Worm (Caenorhabditis elegans): ENCODE measurements around the gene mcd-1.

Gene mcd-1

ce11 chrII:13888278-13888677 is at the start of gene mcd-1:
Gene mcd-1 (plus strand): TSS chrII:13888544.
- no peak for TF ChIP-seq sea-1 (GFP tag; conservative IDR thresholded peaks at IDR 0.05)
- TF ChIP-seq ceh-36 (tag; optimal IDR thresholded peaks at IDR 0.05), result no peak
- TF ChIP-seq tbx-11 (GFP tag; IDR thresholded peaks at IDR 0.05), result no peak
- TF ChIP-seq F13C5.2 (tag; optimal IDR thresholded peaks at IDR 0.05), result no peak
- TF ChIP-seq hmg-4 (GFP tag; optimal IDR thresholded peaks at IDR 0.05), result peak; percentile 7

ce11 chrII:13839454-13839853 is 48.9 kb upstream of the mcd-1 start:
- no peak for TF ChIP-seq hmbx-1 (tag; optimal IDR thresholded peaks at IDR 0.05)
- TF ChIP-seq tbx-11 (GFP tag; IDR thresholded peaks at IDR 0.05), result no peak
- no peak for TF ChIP-seq hmg-4 (GFP tag; optimal IDR thresholded peaks at IDR 0.05)
- TF ChIP-seq aly-1 (tag; optimal IDR thresholded peaks at IDR 0.05), result no peak
- no peak for TF ChIP-seq tra-4 (tag; optimal IDR thresholded peaks at IDR 0.05)
- no peak for TF ChIP-seq flt-1 (GFP tag; IDR thresholded peaks at IDR 0.05)
- TF ChIP-seq ama-1 (optimal IDR thresholded peaks at IDR 0.05), result no peak
- no peak for TF ChIP-seq F13C5.2 (tag; optimal IDR thresholded peaks at IDR 0.05)
- TF ChIP-seq hnd-1 (tag; optimal IDR thresholded peaks at IDR 0.05), result no peak
- TF ChIP-seq ceh-13 (GFP tag; optimal IDR thresholded peaks at IDR 0.05), result no peak
- TF ChIP-seq pes-1 (GFP tag; IDR thresholded peaks at IDR 0.05), result no peak
- no peak for TF ChIP-seq ets-7 (tag; optimal IDR thresholded peaks at IDR 0.05)
- no peak for TF ChIP-seq tbx-37 (GFP tag; conservative IDR thresholded peaks at IDR 0.05)

ce11 chrII:13841106-13841854 is 47.1 kb upstream of the mcd-1 start, which contains the start of gene F08G2.7:
Gene F08G2.7 (minus strand): TSS chrII:13841156.
- TF ChIP-seq hmbx-1 (tag; optimal IDR thresholded peaks at IDR 0.05), result no peak
- no peak for TF ChIP-seq tbx-37 (GFP tag; conservative IDR thresholded peaks at IDR 0.05)
- no peak for TF ChIP-seq F13C5.2 (tag; optimal IDR thresholded peaks at IDR 0.05)
- TF ChIP-seq ama-1 (optimal IDR thresholded peaks at IDR 0.05), result no peak
- no peak for TF ChIP-seq hnd-1 (tag; optimal IDR thresholded peaks at IDR 0.05)
- TF ChIP-seq ceh-36 (tag; optimal IDR thresholded peaks at IDR 0.05), result peak; percentile 85
- peak; percentile 27 for TF ChIP-seq aly-1 (tag; optimal IDR thresholded peaks at IDR 0.05)
- no peak for TF ChIP-seq tbx-11 (GFP tag; IDR thresholded peaks at IDR 0.05)
- TF ChIP-seq pes-1 (GFP tag; IDR thresholded peaks at IDR 0.05), result no peak
- TF ChIP-seq hmg-4 (GFP tag; optimal IDR thresholded peaks at IDR 0.05), result no peak
- no peak for TF ChIP-seq flt-1 (GFP tag; IDR thresholded peaks at IDR 0.05)
- no peak for TF ChIP-seq B0310.2 (tag; optimal IDR thresholded peaks at IDR 0.05)

ce11 chrII:13842340-13842739 is 46.0 kb upstream of the mcd-1 start:
- TF ChIP-seq hmg-4 (GFP tag; optimal IDR thresholded peaks at IDR 0.05) (no peak), hmbx-1 (tag; optimal IDR thresholded peaks at IDR 0.05) (no peak), ceh-13 (GFP tag; optimal IDR thresholded peaks at IDR 0.05) (no peak), sea-1 (GFP tag; conservative IDR thresholded peaks at IDR 0.05) (no peak), ets-7 (tag; optimal IDR thresholded peaks at IDR 0.05) (no peak), hnd-1 (tag; optimal IDR thresholded peaks at IDR 0.05) (no peak), scrt-1 (GFP tag; IDR thresholded peaks at IDR 0.05) (no peak), pes-1 (GFP tag; IDR thresholded peaks at IDR 0.05) (no peak), tra-4 (tag; optimal IDR thresholded peaks at IDR 0.05) (no peak), F13C5.2 (tag; optimal IDR thresholded peaks at IDR 0.05) (no peak), tbx-37 (GFP tag; conservative IDR thresholded peaks at IDR 0.05) (no peak), aly-1 (tag; optimal IDR thresholded peaks at IDR 0.05) (no peak), flt-1 (GFP tag; IDR thresholded peaks at IDR 0.05) (no peak), ama-1 (optimal IDR thresholded peaks at IDR 0.05) (no peak), tbx-11 (GFP tag; IDR thresholded peaks at IDR 0.05) (no peak), B0310.2 (tag; optimal IDR thresholded peaks at IDR 0.05) (no peak), ceh-36 (tag; optimal IDR thresholded peaks at IDR 0.05) (no peak)

- TF ChIP-seq aly-1 (tag; optimal IDR thresholded peaks at IDR 0.05) (no peak), scrt-1 (GFP tag; IDR thresholded peaks at IDR 0.05) (no peak), ceh-36 (tag; optimal IDR thresholded peaks at IDR 0.05) (no peak), hmg-4 (GFP tag; optimal IDR thresholded peaks at IDR 0.05) (no peak), ceh-13 (GFP tag; optimal IDR thresholded peaks at IDR 0.05) (no peak), flt-1 (GFP tag; IDR thresholded peaks at IDR 0.05) (no peak), tra-4 (tag; optimal IDR thresholded peaks at IDR 0.05) (no peak), B0310.2 (tag; optimal IDR thresholded peaks at IDR 0.05) (no peak), pes-1 (GFP tag; IDR thresholded peaks at IDR 0.05) (no peak), hmbx-1 (tag; optimal IDR thresholded peaks at IDR 0.05) (no peak), hnd-1 (tag; optimal IDR thresholded peaks at IDR 0.05) (no peak), ama-1 (optimal IDR thresholded peaks at IDR 0.05) (no peak), ets-7 (tag; optimal IDR thresholded peaks at IDR 0.05) (no peak), tbx-11 (GFP tag; IDR thresholded peaks at IDR 0.05) (no peak), sea-1 (GFP tag; conservative IDR thresholded peaks at IDR 0.05) (no peak), F13C5.2 (tag; optimal IDR thresholded peaks at IDR 0.05) (no peak), tbx-37 (GFP tag; conservative IDR thresholded peaks at IDR 0.05) (no peak)
These were observed 42.3 kb upstream of the mcd-1 start for ce11 chrII:13846018-13846417.

ce11 chrII:13847366-13847765 is 41.0 kb upstream of the mcd-1 start:
- no peak for TF ChIP-seq ama-1 (optimal IDR thresholded peaks at IDR 0.05)
- TF ChIP-seq ets-7 (tag; optimal IDR thresholded peaks at IDR 0.05), result no peak
- TF ChIP-seq hmg-4 (GFP tag; optimal IDR thresholded peaks at IDR 0.05), result peak; percentile 66
- no peak for TF ChIP-seq B0310.2 (tag; optimal IDR thresholded peaks at IDR 0.05)
- peak; percentile 41; the same call in 1 of the 2 replicates for TF ChIP-seq flt-1 (GFP tag; IDR thresholded peaks at IDR 0.05)
- no peak for TF ChIP-seq ceh-13 (GFP tag; optimal IDR thresholded peaks at IDR 0.05)

ce11 chrII:13852004-13852403 is 36.3 kb upstream of the mcd-1 start, which contains the start of gene F08G2.8:
Gene F08G2.8 (plus strand): TSS chrII:13852304.
- TF ChIP-seq aly-1 (tag; optimal IDR thresholded peaks at IDR 0.05), result no peak
- TF ChIP-seq ets-7 (tag; optimal IDR thresholded peaks at IDR 0.05), result no peak
- no peak for TF ChIP-seq pes-1 (GFP tag; IDR thresholded peaks at IDR 0.05)
- no peak for TF ChIP-seq tbx-37 (GFP tag; conservative IDR thresholded peaks at IDR 0.05)
- TF ChIP-seq hmg-4 (GFP tag; optimal IDR thresholded peaks at IDR 0.05), result no peak
- TF ChIP-seq tra-4 (tag; optimal IDR thresholded peaks at IDR 0.05), result no peak
- no peak for TF ChIP-seq tbx-11 (GFP tag; IDR thresholded peaks at IDR 0.05)
- no peak for TF ChIP-seq sea-1 (GFP tag; conservative IDR thresholded peaks at IDR 0.05)
- no peak for TF ChIP-seq ceh-13 (GFP tag; optimal IDR thresholded peaks at IDR 0.05)
- TF ChIP-seq F13C5.2 (tag; optimal IDR thresholded peaks at IDR 0.05), result no peak
- TF ChIP-seq flt-1 (GFP tag; IDR thresholded peaks at IDR 0.05), result no peak
- no peak for TF ChIP-seq B0310.2 (tag; optimal IDR thresholded peaks at IDR 0.05)
- no peak for TF ChIP-seq scrt-1 (GFP tag; IDR thresholded peaks at IDR 0.05)
- no peak for TF ChIP-seq hnd-1 (tag; optimal IDR thresholded peaks at IDR 0.05)
- TF ChIP-seq ama-1 (optimal IDR thresholded peaks at IDR 0.05), result no peak

Measured in whole organism, early embryonic.